Worm (Caenorhabditis elegans): Measurements from ENCODE around the gene F23H12.7.

The F23H12.7 gene

DNA sequence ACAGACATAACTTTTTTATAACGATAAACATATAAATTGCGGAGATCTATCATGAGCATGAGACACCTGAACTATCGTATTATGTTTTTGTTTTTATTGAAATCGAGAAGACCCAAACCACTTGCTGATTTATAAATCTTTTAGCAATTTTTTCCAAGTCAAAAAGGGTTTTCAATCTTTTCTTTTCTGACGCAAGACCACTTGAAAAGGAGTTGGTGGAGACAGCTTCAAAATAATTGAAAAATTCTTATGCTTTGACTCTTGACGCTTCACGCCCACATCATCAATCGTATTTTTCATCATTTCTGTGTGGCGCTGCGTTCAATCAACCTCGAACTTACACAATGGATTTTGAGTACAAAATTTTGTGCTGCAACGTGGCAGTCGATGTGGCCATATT is at the start of gene F23H12.7:
Gene F23H12.7 (plus strand): TSS at position 301 of the 400 bp plus-strand sequence.
- no peak for TF ChIP-seq ama-1 (optimal IDR thresholded peaks at IDR 0.05)
- no peak for TF ChIP-seq scrt-1 (GFP tag; IDR thresholded peaks at IDR 0.05)
- TF ChIP-seq B0310.2 (tag; optimal IDR thresholded peaks at IDR 0.05), result no peak
- no peak for TF ChIP-seq tbx-37 (GFP tag; conservative IDR thresholded peaks at IDR 0.05)

DNA sequence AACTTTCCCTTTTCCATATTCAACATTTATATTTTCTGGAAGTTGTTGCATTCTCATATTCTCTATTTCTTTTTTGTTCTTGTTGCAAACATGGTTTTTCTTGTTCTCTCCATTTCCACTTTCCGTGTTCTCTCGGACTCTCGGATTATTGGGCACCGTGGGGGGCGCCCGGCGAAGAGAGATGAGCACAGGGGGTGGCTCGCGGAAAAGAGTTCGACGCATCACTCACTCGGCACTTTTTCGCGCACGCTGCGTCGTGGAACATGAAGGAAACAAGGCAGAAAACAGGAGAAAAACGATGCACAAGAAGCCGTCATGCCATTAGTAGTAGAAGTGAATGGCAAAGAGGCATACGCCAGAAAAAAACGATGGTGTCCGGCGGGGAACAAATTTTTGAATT is 44.8 kb upstream of the F23H12.7 start:
- TF ChIP-seq aly-1 (tag; optimal IDR thresholded peaks at IDR 0.05) (no peak), tbx-37 (GFP tag; conservative IDR thresholded peaks at IDR 0.05) (no peak), sea-1 (GFP tag; conservative IDR thresholded peaks at IDR 0.05) (no peak), ceh-13 (GFP tag; optimal IDR thresholded peaks at IDR 0.05) (no peak), pes-1 (GFP tag; IDR thresholded peaks at IDR 0.05) (no peak), tra-4 (tag; optimal IDR thresholded peaks at IDR 0.05) (no peak), ceh-36 (tag; optimal IDR thresholded peaks at IDR 0.05) (no peak), flt-1 (GFP tag; IDR thresholded peaks at IDR 0.05) (no peak), ets-7 (tag; optimal IDR thresholded peaks at IDR 0.05) (no peak), scrt-1 (GFP tag; IDR thresholded peaks at IDR 0.05) (no peak), hnd-1 (tag; optimal IDR thresholded peaks at IDR 0.05) (no peak), ama-1 (optimal IDR thresholded peaks at IDR 0.05) (no peak), hmbx-1 (tag; optimal IDR thresholded peaks at IDR 0.05) (no peak), hmg-4 (GFP tag; optimal IDR thresholded peaks at IDR 0.05) (no peak), tbx-11 (GFP tag; IDR thresholded peaks at IDR 0.05) (no peak)

DNA sequence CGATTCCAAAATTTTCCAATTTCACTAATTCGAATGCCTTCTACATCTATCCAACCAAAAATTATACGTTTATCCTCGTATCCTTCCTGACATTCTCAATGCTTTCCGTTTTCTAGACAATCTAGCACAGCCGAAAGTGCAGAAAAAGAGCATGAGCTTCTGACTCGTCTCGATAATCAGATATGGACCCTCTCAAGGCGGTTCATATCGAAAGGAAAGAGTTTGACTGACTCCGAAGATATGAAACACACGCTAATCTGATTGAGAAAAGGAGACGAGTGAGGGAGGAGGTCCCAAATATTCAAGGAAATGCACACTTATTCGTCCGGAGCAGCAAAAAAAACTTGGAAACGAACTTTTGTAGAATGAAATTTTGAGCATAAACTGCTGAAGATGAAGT is 42.3 kb upstream of the F23H12.7 start:
- TF ChIP-seq B0310.2 (tag; optimal IDR thresholded peaks at IDR 0.05) (no peak), tbx-37 (GFP tag; conservative IDR thresholded peaks at IDR 0.05) (no peak), scrt-1 (GFP tag; IDR thresholded peaks at IDR 0.05) (no peak), hmbx-1 (tag; optimal IDR thresholded peaks at IDR 0.05) (no peak), sea-1 (GFP tag; conservative IDR thresholded peaks at IDR 0.05) (no peak), ceh-36 (tag; optimal IDR thresholded peaks at IDR 0.05) (no peak)

DNA sequence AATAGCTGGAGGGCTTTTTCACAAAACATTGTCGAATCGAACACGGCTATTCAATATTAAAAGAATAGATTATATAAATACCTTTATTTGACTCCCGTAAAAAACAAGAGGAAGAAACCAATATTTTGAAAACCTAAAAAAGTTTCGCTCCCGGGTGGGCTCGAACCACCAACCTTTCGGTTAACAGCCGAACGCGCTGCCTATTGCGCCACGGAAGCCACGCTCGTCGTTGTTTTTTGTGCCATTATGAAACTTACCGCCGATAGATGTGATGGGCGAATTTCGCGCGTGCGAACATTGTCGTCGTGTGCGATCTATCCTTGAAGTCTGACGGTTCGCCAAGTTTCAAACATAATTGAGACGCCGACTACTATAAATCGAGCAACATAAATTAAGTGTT is 39.7 kb upstream of the F23H12.7 start:
- TF ChIP-seq ceh-36 (tag; optimal IDR thresholded peaks at IDR 0.05), result peak; percentile 47
- peak; percentile 82 for TF ChIP-seq pes-1 (GFP tag; IDR thresholded peaks at IDR 0.05)
- TF ChIP-seq F13C5.2 (tag; optimal IDR thresholded peaks at IDR 0.05), result no peak
- peak; percentile 46; the same call in 1 of the 2 replicates for TF ChIP-seq tbx-37 (GFP tag; conservative IDR thresholded peaks at IDR 0.05)
- peak; percentile 9 for TF ChIP-seq hnd-1 (tag; optimal IDR thresholded peaks at IDR 0.05)
- TF ChIP-seq ceh-13 (GFP tag; optimal IDR thresholded peaks at IDR 0.05), result peak; percentile 10
- no peak for TF ChIP-seq tra-4 (tag; optimal IDR thresholded peaks at IDR 0.05)
- TF ChIP-seq scrt-1 (GFP tag; IDR thresholded peaks at IDR 0.05), result 0 out of 2 replicates have a peak, but pooled peaks have one; percentile 65
- peak; percentile 44 for TF ChIP-seq hmg-4 (GFP tag; optimal IDR thresholded peaks at IDR 0.05)
- no peak; the same call in 1 of the 2 replicates for TF ChIP-seq tbx-11 (GFP tag; IDR thresholded peaks at IDR 0.05)
- no peak for TF ChIP-seq ets-7 (tag; optimal IDR thresholded peaks at IDR 0.05)
- TF ChIP-seq flt-1 (GFP tag; IDR thresholded peaks at IDR 0.05), result 0 out of 2 replicates have a peak, but pooled peaks have one; percentile 50
- TF ChIP-seq sea-1 (GFP tag; conservative IDR thresholded peaks at IDR 0.05), result peak; percentile 69; the same call in 1 of the 2 replicates

DNA sequence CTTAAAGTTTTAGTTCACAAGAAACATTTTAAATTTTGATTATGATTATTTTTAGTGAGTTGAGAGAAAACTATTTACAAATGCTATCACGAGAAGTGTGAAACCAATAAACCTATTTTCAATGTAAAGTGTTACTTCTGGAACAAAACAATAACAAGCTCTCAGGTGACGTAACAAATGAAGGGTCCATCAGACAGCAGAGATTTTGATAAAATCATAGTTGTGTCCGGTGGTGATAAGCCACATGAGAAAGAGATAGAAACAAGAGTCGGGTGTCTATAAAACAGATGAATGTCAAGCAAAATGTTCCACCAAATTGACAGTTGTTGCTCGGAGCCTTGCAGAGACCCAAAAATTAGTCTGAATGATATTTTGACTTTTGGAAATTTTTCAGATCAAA is 37.1 kb upstream of the F23H12.7 start:
- TF ChIP-seq pes-1 (GFP tag; IDR thresholded peaks at IDR 0.05) (no peak), hnd-1 (tag; optimal IDR thresholded peaks at IDR 0.05) (no peak), ceh-36 (tag; optimal IDR thresholded peaks at IDR 0.05) (no peak), ets-7 (tag; optimal IDR thresholded peaks at IDR 0.05) (no peak), ama-1 (optimal IDR thresholded peaks at IDR 0.05) (no peak), ceh-13 (GFP tag; optimal IDR thresholded peaks at IDR 0.05) (no peak), sea-1 (GFP tag; conservative IDR thresholded peaks at IDR 0.05) (no peak), scrt-1 (GFP tag; IDR thresholded peaks at IDR 0.05) (no peak), hmbx-1 (tag; optimal IDR thresholded peaks at IDR 0.05) (no peak), F13C5.2 (tag; optimal IDR thresholded peaks at IDR 0.05) (no peak), flt-1 (GFP tag; IDR thresholded peaks at IDR 0.05) (no peak), hmg-4 (GFP tag; optimal IDR thresholded peaks at IDR 0.05) (no peak), tbx-11 (GFP tag; IDR thresholded peaks at IDR 0.05) (no peak), tbx-37 (GFP tag; conservative IDR thresholded peaks at IDR 0.05) (no peak), aly-1 (tag; optimal IDR thresholded peaks at IDR 0.05) (no peak), B0310.2 (tag; optimal IDR thresholded peaks at IDR 0.05) (no peak), tra-4 (tag; optimal IDR thresholded peaks at IDR 0.05) (no peak)

DNA sequence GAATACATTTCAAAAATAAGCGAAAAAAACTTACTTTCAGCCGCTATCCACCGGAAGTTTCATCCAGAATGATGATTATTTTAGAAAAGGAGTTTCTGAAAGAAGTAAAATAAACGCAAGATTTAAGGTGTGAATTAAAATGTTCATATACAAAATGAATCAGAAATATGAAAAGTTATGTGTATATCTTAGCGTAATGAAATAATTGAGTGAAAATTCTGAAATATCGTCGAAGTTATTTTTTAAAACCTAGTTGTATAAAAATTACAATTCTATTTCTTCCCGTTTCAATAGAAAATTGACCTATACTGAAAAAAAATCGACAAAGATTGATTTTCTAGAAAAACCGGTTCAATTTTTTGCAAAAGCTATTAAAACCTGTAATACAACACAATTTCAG is 33.6 kb upstream of the F23H12.7 start, which contains the start of gene twk-13:
Gene twk-13 (minus strand): TSS at position 101 of the 400 bp plus-strand sequence.
- TF ChIP-seq hmg-4 (GFP tag; optimal IDR thresholded peaks at IDR 0.05) (no peak), pes-1 (GFP tag; IDR thresholded peaks at IDR 0.05) (no peak), ceh-13 (GFP tag; optimal IDR thresholded peaks at IDR 0.05) (no peak), B0310.2 (tag; optimal IDR thresholded peaks at IDR 0.05) (no peak), hmbx-1 (tag; optimal IDR thresholded peaks at IDR 0.05) (no peak), ama-1 (optimal IDR thresholded peaks at IDR 0.05) (no peak), tbx-11 (GFP tag; IDR thresholded peaks at IDR 0.05) (no peak), ets-7 (tag; optimal IDR thresholded peaks at IDR 0.05) (no peak), tra-4 (tag; optimal IDR thresholded peaks at IDR 0.05) (no peak), F13C5.2 (tag; optimal IDR thresholded peaks at IDR 0.05) (no peak), hnd-1 (tag; optimal IDR thresholded peaks at IDR 0.05) (no peak)

DNA sequence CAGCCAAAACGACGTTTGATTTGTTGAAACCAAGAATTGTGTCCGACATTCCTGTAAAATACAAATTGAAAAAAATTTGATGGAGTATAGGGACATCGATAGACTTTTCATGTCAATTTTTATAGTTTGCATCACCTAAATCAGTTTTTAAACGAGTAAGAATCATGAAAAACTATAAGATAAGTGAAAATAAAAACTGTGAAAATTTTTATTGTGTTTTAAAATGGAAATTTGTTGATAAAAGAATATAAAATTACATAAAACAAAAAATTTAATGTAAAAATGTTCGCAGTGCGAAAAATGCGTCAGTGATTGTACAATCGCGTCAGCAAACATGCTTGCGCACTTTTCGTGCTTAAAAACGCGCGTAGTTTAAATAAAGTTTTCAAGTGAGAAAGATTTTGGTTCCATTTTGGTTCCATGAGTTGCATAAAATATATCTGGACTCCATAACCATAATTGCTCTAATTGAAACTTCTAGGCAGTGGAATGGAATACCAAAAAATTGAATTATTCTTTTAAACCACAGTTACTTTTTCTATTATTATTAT is 28.0 kb upstream of the F23H12.7 start, which contains the start of gene tomm-20:
Gene tomm-20 (minus strand): TSS at position 51 of the 551 bp plus-strand sequence.
- TF ChIP-seq ceh-36 (tag; optimal IDR thresholded peaks at IDR 0.05) (peak; percentile 36), hnd-1 (tag; optimal IDR thresholded peaks at IDR 0.05) (peak; percentile 29), sea-1 (GFP tag; conservative IDR thresholded peaks at IDR 0.05) (no peak), B0310.2 (tag; optimal IDR thresholded peaks at IDR 0.05) (no peak), pes-1 (GFP tag; IDR thresholded peaks at IDR 0.05) (peak; percentile 60; the same call in 1 of the 2 replicates), hmbx-1 (tag; optimal IDR thresholded peaks at IDR 0.05) (peak; percentile 2), ets-7 (tag; optimal IDR thresholded peaks at IDR 0.05) (no peak), scrt-1 (GFP tag; IDR thresholded peaks at IDR 0.05) (peak; percentile 72), tra-4 (tag; optimal IDR thresholded peaks at IDR 0.05) (no peak), F13C5.2 (tag; optimal IDR thresholded peaks at IDR 0.05) (peak; percentile 91), ama-1 (optimal IDR thresholded peaks at IDR 0.05) (no peak), tbx-37 (GFP tag; conservative IDR thresholded peaks at IDR 0.05) (peak; percentile 50; the same call in 1 of the 2 replicates), tbx-11 (GFP tag; IDR thresholded peaks at IDR 0.05) (peak; percentile 76), flt-1 (GFP tag; IDR thresholded peaks at IDR 0.05) (peak; percentile 65; the same call in 1 of the 2 replicates), ceh-13 (GFP tag; optimal IDR thresholded peaks at IDR 0.05) (peak; percentile 2), hmg-4 (GFP tag; optimal IDR thresholded peaks at IDR 0.05) (no peak), aly-1 (tag; optimal IDR thresholded peaks at IDR 0.05) (no peak)

Data from whole organism, early embryonic.